Fruit fly (Drosophila melanogaster) whole organism, embryonic: ENCODE data around the gene TTLL4A.

ENCODE experiments used
- CG10147 ChIP-seq: fragments of 200-800 bp; sonication (Bioruptor generic); optimal IDR thresholded peaks from 2 replicates; lab custom pipeline; 2019; ENCODE audit warnings: missing biosample characterization, mild to moderate bottlenecking, missing genetic modification characterization, moderate library complexity
- CG12744 ChIP-seq: fragments of 200-800 bp; sonication (Bioruptor generic); optimal IDR thresholded peaks from 2 replicates; lab custom pipeline; 2016; ENCODE audit warnings: missing biosample characterization, missing genetic modification characterization
- CG13894 ChIP-seq: fragments of 200-800 bp; sonication (Bioruptor generic); optimal IDR thresholded peaks from 3 replicates; lab custom pipeline; 2018; ENCODE audit warnings: missing biosample characterization, mild to moderate bottlenecking, missing genetic modification characterization, moderate library complexity
- CG16813 ChIP-seq: fragments of 200-800 bp; sonication (Bioruptor generic); IDR thresholded peaks from 3 replicates; pipeline ENCODE4 v1.3.6; 2022; ENCODE audit warnings: missing biosample characterization, missing genetic modification characterization; ENCODE audit not compliant: partially characterized antibody
- CG17186 ChIP-seq: fragments of 200-800 bp; sonication (Bioruptor generic); optimal IDR thresholded peaks from 3 replicates; lab custom pipeline; 2017; ENCODE audit warnings: missing biosample characterization, missing genetic modification reagents, missing genetic modification characterization
- CG2712 ChIP-seq: fragments of 200-800 bp; optimal IDR thresholded peaks from 3 replicates; lab custom pipeline; 2019; ENCODE audit warnings: missing biosample characterization, mild to moderate bottlenecking, missing genetic modification characterization, moderate library complexity
- CG32532 ChIP-seq: fragments of 200-800 bp; sonication (Bioruptor generic); IDR thresholded peaks from 2 replicates; pipeline ENCODE4 v1.3.6; 2022; ENCODE audit warnings: missing biosample characterization, missing genetic modification characterization
- CG32772 ChIP-seq: fragments of 200-800 bp; sonication (Bioruptor generic); IDR thresholded peaks from 2 replicates; pipeline ENCODE4 v1.3.6; 2022; ENCODE audit warnings: missing biosample characterization, missing genetic modification characterization
- CG34224 ChIP-seq: fragments of 200-800 bp; sonication (Bioruptor generic); IDR thresholded peaks from 3 replicates; pipeline ENCODE4 v1.3.6; 2022; ENCODE audit warnings: missing biosample characterization, missing genetic modification characterization; ENCODE audit not compliant: partially characterized antibody
- CG34422 ChIP-seq: fragments of 200-800 bp; sonication (Bioruptor generic); IDR thresholded peaks from 3 replicates; pipeline ENCODE4 v1.3.6; 2022; ENCODE audit warnings: missing biosample characterization, missing genetic modification characterization
- CG3726 ChIP-seq: fragments of 200-800 bp; sonication (Bioruptor generic); IDR thresholded peaks from 3 replicates; pipeline ENCODE4, ENCODE4 v1.3.6; 2022; ENCODE audit warnings: missing biosample characterization, missing genetic modification characterization
- CG3995 ChIP-seq: fragments of 200-800 bp; sonication (Bioruptor generic); optimal IDR thresholded peaks from 3 replicates; lab custom pipeline; 2016; ENCODE audit warnings: missing biosample characterization, missing genetic modification characterization
- CG42726 ChIP-seq: fragments of 200-800 bp; sonication (Bioruptor generic); IDR thresholded peaks from 2 replicates; pipeline ENCODE4 v1.3.6; 2022; ENCODE audit warnings: missing biosample characterization, missing genetic modification characterization; ENCODE audit not compliant: partially characterized antibody
- CG4707 ChIP-seq: fragments of 200-800 bp; sonication (Bioruptor generic); optimal IDR thresholded peaks from 2 replicates; lab custom pipeline; 2018; ENCODE audit warnings: missing biosample characterization, mild to moderate bottlenecking, missing genetic modification characterization, moderate library complexity
- CG6791 ChIP-seq: fragments of 200-800 bp; sonication (Bioruptor generic); IDR thresholded peaks from 3 replicates; pipeline ENCODE4 v1.3.6; 2022; ENCODE audit warnings: missing biosample characterization, missing genetic modification characterization; ENCODE audit not compliant: partially characterized antibody
- CG7928 ChIP-seq: fragments of 200-800 bp; sonication (Bioruptor generic); optimal IDR thresholded peaks from 2 replicates; lab custom pipeline; 2017; ENCODE audit warnings: missing biosample characterization, mild to moderate bottlenecking, missing genetic modification characterization
- CG8478 ChIP-seq: fragments of >200 bp; optimal IDR thresholded peaks from 2 replicates; lab custom pipeline; 2018
- CHES-1-like ChIP-seq: fragments of 200-800 bp; sonication (Bioruptor generic); optimal IDR thresholded peaks from 2 replicates; lab custom pipeline; 2016; ENCODE audit warnings: missing biosample characterization, missing genetic modification characterization
- Chrac-16 ChIP-seq: fragments of 200-800 bp; sonication (Bioruptor generic); optimal IDR thresholded peaks from 3 replicates; lab custom pipeline; 2016; ENCODE audit warnings: missing biosample characterization, missing genetic modification characterization
- Ets65A ChIP-seq: fragments of 200-800 bp; sonication (Bioruptor generic); peaks from one replicate; lab custom pipeline; 2016; ENCODE audit warnings: missing biosample characterization, missing genetic modification characterization
- HLH4C ChIP-seq: fragments of 200-800 bp; sonication (Bioruptor generic); IDR thresholded peaks from 3 replicates; pipeline ENCODE4 v1.3.6; 2022; ENCODE audit warnings: missing biosample characterization, missing genetic modification characterization; ENCODE audit not compliant: partially characterized antibody
- HLH54F ChIP-seq: fragments of 200-800 bp; sonication (Bioruptor generic); optimal IDR thresholded peaks from 3 replicates; lab custom pipeline; 2016; ENCODE audit warnings: missing biosample characterization, missing genetic modification characterization
- Hmx ChIP-seq: fragments of 200-800 bp; sonication (Bioruptor generic); optimal IDR thresholded peaks from 2 replicates; lab custom pipeline; 2016; ENCODE audit warnings: missing biosample characterization, missing genetic modification characterization
- Lpt ChIP-seq: fragments of >200 bp; optimal IDR thresholded peaks from 2 replicates; lab custom pipeline; 2018; ENCODE audit warnings: missing biosample characterization, missing genetic modification characterization
- Med ChIP-seq: fragments of 200-800 bp; sonication (Bioruptor generic); peaks from one replicate; lab custom pipeline; 2016; ENCODE audit warnings: missing biosample characterization, missing genetic modification characterization, mild to moderate bottlenecking, inconsistent platforms, moderate library complexity
- NFAT ChIP-seq: fragments of 200-800 bp; sonication (Bioruptor generic); IDR thresholded peaks from 2 replicates; pipeline ENCODE4 v1.3.6; 2022; ENCODE audit warnings: missing biosample characterization, missing genetic modification characterization
- NfI ChIP-seq: fragments of 200-800 bp; sonication (Bioruptor generic); optimal IDR thresholded peaks from 3 replicates; lab custom pipeline; 2018; ENCODE audit warnings: missing biosample characterization, mild to moderate bottlenecking, missing genetic modification characterization, moderate library complexity
- Oaz ChIP-seq: fragments of 200-800 bp; sonication (Bioruptor generic); IDR thresholded peaks from 2 replicates; pipeline ENCODE4 v1.3.6; 2022; ENCODE audit warnings: missing biosample characterization, missing genetic modification characterization
- Optix ChIP-seq: fragments of 200-800 bp; sonication (Bioruptor generic); IDR thresholded peaks from 3 replicates; pipeline ENCODE4 v1.3.6; 2022; ENCODE audit warnings: missing biosample characterization, missing genetic modification characterization
- Pdp1 ChIP-seq, 2 experiments: fragments of 200-800 bp; sonication (Bioruptor generic); optimal IDR thresholded peaks; 3 replicates each; lab custom pipeline; 2016; ENCODE audit warnings: missing biosample characterization in 2 of 2, missing genetic modification characterization in 2 of 2, mild to moderate bottlenecking in 1 of 2, moderate library complexity in 1 of 2
- Rfx ChIP-seq: fragments of 200-800 bp; sonication (Bioruptor generic); IDR thresholded peaks from 2 replicates; pipeline ENCODE4 v1.3.6; 2022; ENCODE audit warnings: missing biosample characterization, missing genetic modification characterization
- Side ChIP-seq: fragments of 200-800 bp; sonication (Bioruptor generic); optimal IDR thresholded peaks from 2 replicates; lab custom pipeline; 2016; ENCODE audit warnings: missing biosample characterization, missing genetic modification characterization
- Spps ChIP-seq: fragments of 200-800 bp; sonication (Bioruptor generic); optimal IDR thresholded peaks from 2 replicates; lab custom pipeline; 2018; ENCODE audit warnings: missing biosample characterization, mild to moderate bottlenecking, missing genetic modification characterization
- ab ChIP-seq: fragments of 200-800 bp; sonication (Bioruptor generic); optimal IDR thresholded peaks from 2 replicates; lab custom pipeline; 2016; ENCODE audit warnings: missing biosample characterization, missing genetic modification characterization
- ac ChIP-seq: fragments of 200-800 bp; sonication (Bioruptor generic); optimal IDR thresholded peaks from 3 replicates; lab custom pipeline; 2017; ENCODE audit warnings: missing biosample characterization, mild to moderate bottlenecking, missing genetic modification characterization
- az2 ChIP-seq: fragments of 200-800 bp; sonication (Bioruptor generic); optimal IDR thresholded peaks from 3 replicates; lab custom pipeline; 2016; ENCODE audit warnings: missing biosample characterization, missing genetic modification characterization
- cato ChIP-seq: fragments of 200-800 bp; sonication (Bioruptor generic); optimal IDR thresholded peaks from 2 replicates; lab custom pipeline; 2016; ENCODE audit warnings: missing biosample characterization, missing genetic modification characterization, borderline replicate concordance
- chinmo ChIP-seq: fragments of 200-800 bp; sonication (Bioruptor generic); IDR thresholded peaks from 4 replicates; pipeline ENCODE4 v1.3.6; 2022; ENCODE audit warnings: missing biosample characterization, missing genetic modification characterization; ENCODE audit not compliant: partially characterized antibody
- esg ChIP-seq: fragments of 200-800 bp; sonication (Bioruptor generic); conservative IDR thresholded peaks from 2 replicates; pipeline ENCODE4 v1.3.6; 2022; ENCODE audit warnings: missing biosample characterization, missing genetic modification characterization
- fd3F ChIP-seq: fragments of 200-800 bp; sonication (Bioruptor generic); optimal IDR thresholded peaks from 2 replicates; lab custom pipeline; 2018; ENCODE audit warnings: missing biosample characterization, mild to moderate bottlenecking, missing genetic modification characterization, moderate library complexity
- fd64A ChIP-seq: fragments of 200-800 bp; sonication (Bioruptor generic); optimal IDR thresholded peaks from 3 replicates; lab custom pipeline; 2018; ENCODE audit warnings: missing biosample characterization, mild to moderate bottlenecking, missing genetic modification characterization
- gcm ChIP-seq: fragments of 200-800 bp; sonication (Bioruptor generic); optimal IDR thresholded peaks from 2 replicates; lab custom pipeline; 2019; ENCODE audit warnings: missing biosample characterization, mild to moderate bottlenecking, missing genetic modification characterization, moderate library complexity
- gfzf ChIP-seq: fragments of 200-800 bp; sonication (Bioruptor generic); optimal IDR thresholded peaks from 2 replicates; lab custom pipeline; 2016; ENCODE audit warnings: missing biosample characterization, mild to moderate bottlenecking, missing genetic modification characterization, moderate library complexity
- hbn ChIP-seq: fragments of 200-800 bp; sonication (Bioruptor generic); IDR thresholded peaks from 2 replicates; pipeline ENCODE4 v1.3.6; 2022; ENCODE audit warnings: missing biosample characterization, missing genetic modification characterization; ENCODE audit not compliant: partially characterized antibody
- hth ChIP-seq: fragments of >200 bp; optimal IDR thresholded peaks from 2 replicates; lab custom pipeline; 2017; ENCODE audit warnings: inconsistent platforms
- kah ChIP-seq: fragments of 200-800 bp; sonication (Bioruptor generic); optimal IDR thresholded peaks from 2 replicates; lab custom pipeline; 2018; ENCODE audit warnings: missing biosample characterization, mild to moderate bottlenecking, missing genetic modification characterization
- oc ChIP-seq: fragments of 200-800 bp; sonication (Bioruptor generic); optimal IDR thresholded peaks from 2 replicates; lab custom pipeline; 2018; ENCODE audit warnings: missing biosample characterization, mild to moderate bottlenecking, missing genetic modification characterization, moderate library complexity
- p53 ChIP-seq: fragments of 200-800 bp; sonication (Bioruptor generic); optimal IDR thresholded peaks from 2 replicates; lab custom pipeline; 2016; ENCODE audit warnings: missing biosample characterization, missing genetic modification characterization
- psq ChIP-seq: fragments of 200-800 bp; sonication (Bioruptor generic); optimal IDR thresholded peaks from 2 replicates; lab custom pipeline; 2017; ENCODE audit warnings: missing biosample characterization, missing genetic modification characterization
- pum ChIP-seq: fragments of 200-800 bp; sonication (Bioruptor generic); optimal IDR thresholded peaks from 2 replicates; lab custom pipeline; 2016; ENCODE audit warnings: missing biosample characterization, missing genetic modification characterization
- pzg ChIP-seq: fragments of 200-800 bp; sonication (Bioruptor generic); optimal IDR thresholded peaks from 3 replicates; lab custom pipeline; 2018; ENCODE audit warnings: missing biosample characterization, mild to moderate bottlenecking, missing genetic modification characterization, moderate library complexity
- trem ChIP-seq: fragments of 200-800 bp; optimal IDR thresholded peaks from 3 replicates; lab custom pipeline; 2019; ENCODE audit warnings: missing biosample characterization, mild to moderate bottlenecking, missing genetic modification characterization, moderate library complexity
- twi ChIP-seq: fragments of 200-800 bp; optimal IDR thresholded peaks from 2 replicates; lab custom pipeline; 2019; ENCODE audit warnings: missing biosample characterization, mild to moderate bottlenecking, missing genetic modification characterization, moderate library complexity

The TTLL4A gene

DNA sequence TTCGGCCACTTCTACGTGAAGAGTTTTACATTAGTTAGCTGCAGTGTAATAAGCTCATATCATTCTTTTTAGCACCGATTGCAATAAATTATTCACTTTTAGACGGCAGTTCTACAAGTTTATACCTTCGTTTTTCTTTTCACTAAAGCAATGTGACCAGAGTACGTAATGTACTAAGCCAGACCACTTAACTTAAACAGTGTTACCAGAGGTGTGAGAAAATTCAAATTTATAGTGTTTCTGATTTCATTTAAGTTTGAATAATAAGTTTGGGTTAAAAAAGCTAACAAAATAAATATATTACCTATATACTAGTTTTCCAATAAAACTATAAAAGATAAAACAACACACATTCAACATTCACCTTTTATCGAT is 21.2 kb upstream of the TTLL4A start (continued):
- peak; percentile 80 for TF ChIP-seq gfzf
- no peak for TF ChIP-seq HLH54F
- TF ChIP-seq CG34224 (GFP tag; lab: Robert Waterston, UW): peak; percentile 19; the same call in 1 of the 3 replicates
- no peak for TF ChIP-seq ab (GFP tag; lab: Kevin White, UChicago)
- TF ChIP-seq Hmx (GFP tag; lab: Kevin White, UChicago): no peak
- no peak for TF ChIP-seq CG13894 (tag; lab: Kevin White, UChicago)
- no peak for TF ChIP-seq pum
- TF ChIP-seq CHES-1-like: no peak
- TF ChIP-seq CG34422: peak; percentile 7; the same call in 1 of the 3 replicates
- no peak for TF ChIP-seq Pdp1 (GFP tag; optimal IDR thresholded peaks at IDR 0.05; lab: Kevin White, UChicago)
- TF ChIP-seq chinmo (GFP tag; lab: Robert Waterston, UW): no peak
- TF ChIP-seq NfI (GFP tag; lab: Kevin White, UChicago): no peak
- TF ChIP-seq kah (GFP tag; lab: Kevin White, UChicago): no peak
- peak; percentile 48 for TF ChIP-seq trem
- TF ChIP-seq hth: no peak
- peak; percentile 3 for TF ChIP-seq CG2712 (tag; lab: Kevin White, UChicago)
- TF ChIP-seq Rfx (GFP tag; lab: Robert Waterston, UW): no peak
- no peak for TF ChIP-seq Spps (tag; lab: Kevin White, UChicago)
- TF ChIP-seq Optix (GFP tag; lab: Robert Waterston, UW): no peak
- TF ChIP-seq hbn (GFP tag; lab: Robert Waterston, UW): 0 out of 2 replicates have a peak, but pooled peaks have one; percentile 11
- TF ChIP-seq NFAT (GFP tag; lab: Robert Waterston, UW): no peak
- TF ChIP-seq p53: no peak
- TF ChIP-seq CG17186 (GFP tag; lab: Kevin White, UChicago): no peak
- no peak for TF ChIP-seq fd64A (GFP tag; lab: Kevin White, UChicago)
- TF ChIP-seq CG32772 (GFP tag; lab: Robert Waterston, UW): no peak
- TF ChIP-seq pzg (GFP tag; lab: Kevin White, UChicago): peak; percentile 59
- no peak for TF ChIP-seq CG32532
- TF ChIP-seq oc: no peak
- no peak for TF ChIP-seq psq (GFP tag; lab: Kevin White, UChicago)
- TF ChIP-seq az2 (GFP tag; lab: Kevin White, UChicago): no peak
- no peak for TF ChIP-seq HLH4C (GFP tag; lab: Robert Waterston, UW)
- no peak for TF ChIP-seq esg (GFP tag; lab: Robert Waterston, UW)
- no peak for TF ChIP-seq Side (GFP tag; lab: Kevin White, UChicago)
- no peak for TF ChIP-seq fd3F (GFP tag; lab: Kevin White, UChicago)
- no peak for TF ChIP-seq cato (GFP tag; lab: Kevin White, UChicago)
- no peak for TF ChIP-seq gcm (GFP tag; lab: Kevin White, UChicago)
- no peak for TF ChIP-seq CG4707
- TF ChIP-seq CG6791 (GFP tag; lab: Robert Waterston, UW): 0 out of 3 replicates have a peak, but pooled peaks have one; percentile 13
- no peak for TF ChIP-seq Lpt (GFP tag; lab: Kevin White, UChicago)
- TF ChIP-seq CG3726 (GFP tag; lab: Robert Waterston, UW): no peak
- TF ChIP-seq, all 482 proteins: peak for 24

DNA sequence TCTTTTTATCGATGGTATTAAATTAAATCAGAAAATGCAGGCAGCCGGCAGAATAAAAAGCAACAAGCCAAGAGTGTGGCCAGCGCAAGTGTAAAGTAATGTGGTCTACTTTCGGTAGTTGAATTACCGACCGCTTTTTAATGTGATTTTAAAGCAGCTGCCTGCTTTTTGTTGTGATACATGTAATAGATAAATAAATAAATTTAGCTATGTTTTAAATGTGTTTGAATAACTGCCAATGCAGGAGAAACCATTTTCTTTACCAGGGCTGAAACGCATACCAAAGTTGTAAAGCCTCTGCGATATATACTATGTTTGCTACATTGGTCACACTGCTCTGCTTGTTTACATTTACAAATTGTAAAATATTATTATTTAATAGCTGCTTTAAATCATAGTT is 19.1 kb upstream of the TTLL4A start, which contains the start of the genes Tmem214 and YL-1:
Gene Tmem214, minus strand, starts transcription at position 142 of the 400 bp plus-strand sequence.
Gene YL-1, plus strand, starts transcription at position 310 of the 400 bp plus-strand sequence.
- TF ChIP-seq Ets65A: peak; percentile 86
- TF ChIP-seq CG3995 (GFP tag; lab: Kevin White, UChicago): peak; percentile 17
- TF ChIP-seq Chrac-16 (GFP tag; lab: Kevin White, UChicago): no peak
- TF ChIP-seq CG42726 (GFP tag; lab: Robert Waterston, UW): 0 out of 2 replicates have a peak, but pooled peaks have one; percentile 6
- TF ChIP-seq Oaz (GFP tag; lab: Robert Waterston, UW): no peak
- no peak for TF ChIP-seq ac (GFP tag; lab: Kevin White, UChicago)
- TF ChIP-seq twi: peak; percentile 3
- peak; percentile 37; the same call in 1 of the 3 replicates for TF ChIP-seq CG6791 (GFP tag; lab: Robert Waterston, UW)
- TF ChIP-seq CG10147 (GFP tag; lab: Kevin White, UChicago): peak; percentile 6
- TF ChIP-seq Med (GFP tag; lab: Kevin White, UChicago): peak; percentile 61
- no peak for TF ChIP-seq CG12744 (GFP tag; lab: Kevin White, UChicago)
- no peak for TF ChIP-seq CG8478 (lab: Kevin White, UChicago)
- peak; percentile 58 for TF ChIP-seq CG16813 (GFP tag; lab: Robert Waterston, UW)
- peak; percentile 91 for TF ChIP-seq CG7928 (GFP tag; lab: Kevin White, UChicago)
